Worm (Caenorhabditis elegans) whole organism, late embryonic: Measurements from ENCODE around the gene Y37H2A.18.

Experiments
- C08G9.2 ChIP-seq: sonication (generic microtip); optimal IDR thresholded peaks from 2 replicates; lab custom pipeline; 2016; ENCODE audit warnings: mild to moderate bottlenecking, missing genetic modification characterization, moderate library complexity, missing compliant biosample characterization
- F13H6.1 ChIP-seq: sonication (generic microtip); optimal IDR thresholded peaks from 2 replicates; lab custom pipeline; 2016; ENCODE audit warnings: missing genetic modification characterization, missing compliant biosample characterization
- K02D7.2 ChIP-seq: sonication (generic microtip); optimal IDR thresholded peaks from 2 replicates; lab custom pipeline; 2017; ENCODE audit warnings: mild to moderate bottlenecking, missing genetic modification characterization, missing compliant biosample characterization
- K09A11.1 ChIP-seq: sonication (generic microtip); optimal IDR thresholded peaks from 2 replicates; lab custom pipeline; 2017; ENCODE audit warnings: antibody characterized with exemption, mild to moderate bottlenecking, missing genetic modification characterization, missing compliant biosample characterization; ENCODE audit not compliant: insufficient read depth
- T23F11.4 ChIP-seq: fragments of 200-800 bp; sonication (Bioruptor generic); optimal IDR thresholded peaks from 2 replicates; lab custom pipeline; 2018; ENCODE audit warnings: mild to moderate bottlenecking, missing genetic modification characterization, missing compliant biosample characterization
- Y22D7AL.16 ChIP-seq: sonication (generic microtip); optimal IDR thresholded peaks from 2 replicates; lab custom pipeline; 2016; ENCODE audit warnings: missing genetic modification characterization, missing compliant biosample characterization
- ahr-1 ChIP-seq: sonication (generic microtip); optimal IDR thresholded peaks from 2 replicates; lab custom pipeline; 2016; ENCODE audit warnings: missing genetic modification characterization, missing compliant biosample characterization
- ama-1 ChIP-seq: fragments of 150-350 bp; optimal IDR thresholded peaks from 2 replicates; lab custom pipeline; 2014
- ceh-19 ChIP-seq: fragments of 200-800 bp; sonication (Bioruptor generic); optimal IDR thresholded peaks from 2 replicates; lab custom pipeline; 2018; ENCODE audit warnings: mild to moderate bottlenecking, missing genetic modification characterization, missing compliant biosample characterization
- ceh-22 ChIP-seq: sonication (generic microtip); optimal IDR thresholded peaks from 2 replicates; lab custom pipeline; 2017; ENCODE audit warnings: missing biosample characterization, missing genetic modification characterization
- ceh-24 ChIP-seq: sonication (generic microtip); optimal IDR thresholded peaks from 2 replicates; lab custom pipeline; 2016; ENCODE audit warnings: mild to moderate bottlenecking, missing genetic modification characterization, missing compliant biosample characterization
- ceh-30 ChIP-seq: fragments of 150-350 bp; optimal IDR thresholded peaks from 2 replicates; lab custom pipeline; 2014; ENCODE audit warnings: missing biosample characterization, missing genetic modification characterization
- ceh-31 ChIP-seq: sonication (generic microtip); optimal IDR thresholded peaks from 2 replicates; lab custom pipeline; 2016; ENCODE audit warnings: missing genetic modification characterization, missing compliant biosample characterization
- ceh-9 ChIP-seq: sonication (generic microtip); optimal IDR thresholded peaks from 2 replicates; lab custom pipeline; 2016; ENCODE audit warnings: mild to moderate bottlenecking, missing genetic modification characterization, inconsistent platforms, missing compliant biosample characterization
- dmd-4 ChIP-seq: sonication (generic microtip); optimal IDR thresholded peaks from 2 replicates; lab custom pipeline; 2016; ENCODE audit warnings: borderline replicate concordance, missing genetic modification characterization, missing compliant biosample characterization
- dve-1 ChIP-seq: sonication (generic microtip); optimal IDR thresholded peaks from 2 replicates; lab custom pipeline; 2017; ENCODE audit warnings: antibody characterized with exemption, mild to moderate bottlenecking, missing genetic modification characterization, missing compliant biosample characterization
- eyg-1 ChIP-seq: sonication (generic microtip); optimal IDR thresholded peaks from 2 replicates; lab custom pipeline; 2016; ENCODE audit warnings: missing genotype, missing genetic modification characterization, missing compliant biosample characterization
- fax-1 ChIP-seq: sonication (generic microtip); optimal IDR thresholded peaks from 2 replicates; lab custom pipeline; 2016; ENCODE audit warnings: missing genotype, missing genetic modification characterization, missing compliant biosample characterization
- fkh-6 ChIP-seq: sonication (generic microtip); optimal IDR thresholded peaks from 2 replicates; lab custom pipeline; 2016; ENCODE audit warnings: missing genetic modification characterization, missing compliant biosample characterization
- hlh-13 ChIP-seq: fragments of 200-800 bp; sonication (Bioruptor generic); optimal IDR thresholded peaks from 2 replicates; lab custom pipeline; 2018; ENCODE audit warnings: mild to moderate bottlenecking, missing genetic modification characterization, missing compliant biosample characterization
- hlh-15 ChIP-seq: sonication (generic microtip); optimal IDR thresholded peaks from 2 replicates; lab custom pipeline; 2016; ENCODE audit warnings: missing genetic modification characterization, missing compliant biosample characterization
- hlh-30 ChIP-seq: sonication (generic microtip); optimal IDR thresholded peaks from 2 replicates; lab custom pipeline; 2017; ENCODE audit warnings: antibody characterized with exemption, missing genetic modification characterization, missing compliant biosample characterization; ENCODE audit not compliant: insufficient read depth
- lim-6 ChIP-seq: sonication (generic microtip); optimal IDR thresholded peaks from 2 replicates; lab custom pipeline; 2016; ENCODE audit warnings: missing genetic modification characterization, missing compliant biosample characterization
- lin-11 ChIP-seq: fragments of 200-800 bp; sonication (Bioruptor generic); optimal IDR thresholded peaks from 2 replicates; lab custom pipeline; 2018; ENCODE audit warnings: mild to moderate bottlenecking, missing genetic modification characterization, missing compliant biosample characterization
- mec-3 ChIP-seq: sonication (generic microtip); optimal IDR thresholded peaks from 2 replicates; lab custom pipeline; 2016; ENCODE audit warnings: borderline replicate concordance, missing genetic modification characterization, missing compliant biosample characterization
- nfya-1 ChIP-seq: sonication (generic microtip); optimal IDR thresholded peaks from 2 replicates; lab custom pipeline; 2017; ENCODE audit warnings: missing genetic modification characterization, mild to moderate bottlenecking, missing compliant biosample characterization, antibody characterized with exemption, moderate library complexity
- odd-2 ChIP-seq: sonication (generic microtip); optimal IDR thresholded peaks from 2 replicates; lab custom pipeline; 2017; ENCODE audit warnings: antibody characterized with exemption, mild to moderate bottlenecking, missing genetic modification characterization, missing compliant biosample characterization
- pag-3 ChIP-seq: sonication (generic microtip); optimal IDR thresholded peaks from 2 replicates; lab custom pipeline; 2016; ENCODE audit warnings: missing compliant biosample characterization, missing genetic modification characterization, borderline replicate concordance
- pat-9 ChIP-seq: fragments of 200-800 bp; sonication (Bioruptor generic); optimal IDR thresholded peaks from 2 replicates; lab custom pipeline; 2018; ENCODE audit warnings: mild to moderate bottlenecking, missing genetic modification characterization, moderate library complexity, missing compliant biosample characterization
- pha-2 ChIP-seq: sonication (generic microtip); optimal IDR thresholded peaks from 2 replicates; lab custom pipeline; 2017; ENCODE audit warnings: mild to moderate bottlenecking, missing genetic modification characterization, missing compliant biosample characterization
- pha-4 ChIP-seq: fragments of 150-350 bp; optimal IDR thresholded peaks from 2 replicates; lab custom pipeline; 2018; ENCODE audit warnings: missing biosample characterization, missing genetic modification reagents, missing genetic modification characterization
- pqm-1 ChIP-seq: sonication (generic microtip); optimal IDR thresholded peaks from 2 replicates; lab custom pipeline; 2016; ENCODE audit warnings: missing genetic modification characterization, missing compliant biosample characterization
- pros-1 ChIP-seq: fragments of 150-350 bp; optimal IDR thresholded peaks from 2 replicates; lab custom pipeline; 2014; ENCODE audit warnings: missing biosample characterization, missing genetic modification reagents, missing genetic modification characterization
- ref-2 ChIP-seq: sonication (generic microtip); optimal IDR thresholded peaks from 2 replicates; lab custom pipeline; 2016; ENCODE audit warnings: missing genetic modification characterization, missing compliant biosample characterization
- rnt-1 ChIP-seq: sonication (generic microtip); optimal IDR thresholded peaks from 2 replicates; lab custom pipeline; 2016; ENCODE audit warnings: missing genetic modification characterization, missing compliant biosample characterization
- sdc-2 ChIP-seq: sonication (generic microtip); optimal IDR thresholded peaks from 2 replicates; lab custom pipeline; 2016; ENCODE audit warnings: missing genotype, missing genetic modification characterization, missing compliant biosample characterization
- sox-2 ChIP-seq: fragments of 200-800 bp; sonication (Bioruptor generic); IDR thresholded peaks from 2 replicates; pipeline ENCODE4 v1.3.6; 2022; ENCODE audit warnings: missing genetic modification reagents, missing genetic modification characterization, missing compliant biosample characterization
- sox-4 ChIP-seq: sonication (generic microtip); optimal IDR thresholded peaks from 2 replicates; lab custom pipeline; 2017; ENCODE audit warnings: mild to moderate bottlenecking, missing genetic modification characterization, inconsistent platforms, missing compliant biosample characterization
- syd-9 ChIP-seq: sonication (generic microtip); optimal IDR thresholded peaks from 2 replicates; lab custom pipeline; 2016; ENCODE audit warnings: mild to moderate bottlenecking, missing genetic modification characterization, moderate library complexity, missing compliant biosample characterization
- ttx-3 ChIP-seq: sonication (generic microtip); optimal IDR thresholded peaks from 2 replicates; lab custom pipeline; 2016; ENCODE audit warnings: missing genetic modification reagents, missing genetic modification characterization, missing compliant biosample characterization
- unc-42 ChIP-seq: sonication (generic microtip); optimal IDR thresholded peaks from 2 replicates; lab custom pipeline; 2016; ENCODE audit warnings: missing genotype, missing genetic modification characterization, missing compliant biosample characterization
- ztf-16 ChIP-seq: sonication (generic microtip); optimal IDR thresholded peaks from 2 replicates; lab custom pipeline; 2017; ENCODE audit warnings: missing genetic modification characterization, missing compliant biosample characterization

Y37H2A.18 gene

ce11 chrV:18162568-18162967, 29.5 kb upstream of the Y37H2A.18 start, which contains the start of gene C14A6.12:
Gene C14A6.12 (minus strand): TSS chrV:18162668.
- TF ChIP-seq sdc-2 (tag; lab: Kevin White, UChicago) (no peak), lim-6 (tag; lab: Kevin White, UChicago) (no peak), nfya-1 (tag; lab: Kevin White, UChicago) (no peak), hlh-15 (tag; lab: Kevin White, UChicago) (no peak), F13H6.1 (tag; lab: Kevin White, UChicago) (no peak), ceh-19 (GFP tag; lab: Kevin White, UChicago) (no peak), ceh-24 (no peak), dve-1 (tag; lab: Kevin White, UChicago) (no peak), ztf-16 (tag; lab: Kevin White, UChicago) (no peak), ttx-3 (tag; lab: Kevin White, UChicago) (no peak), sox-4 (tag; lab: Kevin White, UChicago) (no peak), unc-42 (tag; lab: Kevin White, UChicago) (no peak), ceh-22 (tag; lab: Kevin White, UChicago) (no peak), dmd-4 (tag; lab: Kevin White, UChicago) (no peak), C08G9.2 (tag; lab: Kevin White, UChicago) (no peak), eyg-1 (tag; lab: Kevin White, UChicago) (no peak), T23F11.4 (no peak), pha-2 (tag; lab: Kevin White, UChicago) (no peak)

- TF ChIP-seq C08G9.2 (tag; lab: Kevin White, UChicago) (no peak), rnt-1 (no peak), F13H6.1 (tag; lab: Kevin White, UChicago) (no peak), pha-2 (tag; lab: Kevin White, UChicago) (no peak), ceh-31 (tag; lab: Kevin White, UChicago) (no peak), K02D7.2 (tag; lab: Kevin White, UChicago) (no peak), ama-1 (lab: Kevin White, UChicago) (no peak), pqm-1 (tag; lab: Kevin White, UChicago) (no peak), sox-2 (no peak), ref-2 (tag; lab: Kevin White, UChicago) (no peak), syd-9 (tag; lab: Kevin White, UChicago) (no peak), hlh-30 (no peak)
Measured at ce11 chrV:18161228-18161627, 28.2 kb upstream of the Y37H2A.18 start, which contains the start of gene C14A6.13. Gene C14A6.13 (minus strand): TSS chrV:18161328.

- TF ChIP-seq ref-2 (tag; lab: Kevin White, UChicago), result no peak
- no peak for TF ChIP-seq ceh-9
- TF ChIP-seq ceh-22 (tag; lab: Kevin White, UChicago), result no peak
- no peak for TF ChIP-seq fax-1 (tag; lab: Kevin White, UChicago)
- TF ChIP-seq nfya-1 (tag; lab: Kevin White, UChicago), result no peak
- TF ChIP-seq Y22D7AL.16, result no peak
- TF ChIP-seq pqm-1 (tag; lab: Kevin White, UChicago), result no peak
- TF ChIP-seq pros-1 (tag; lab: Kevin White, UChicago), result no peak
- TF ChIP-seq lin-11 (tag; lab: Kevin White, UChicago), result no peak
- TF ChIP-seq hlh-13 (GFP tag; lab: Kevin White, UChicago), result no peak
Measured at ce11 chrV:18158172-18158571, 25.1 kb upstream of the Y37H2A.18 start.

ce11 chrV:18157707-18158106, 24.6 kb upstream of the Y37H2A.18 start, which contains the start of gene clec-48:
Gene clec-48 (plus strand): TSS chrV:18158026.
- TF ChIP-seq pat-9 (tag; lab: Kevin White, UChicago), result no peak
- TF ChIP-seq eyg-1 (tag; lab: Kevin White, UChicago), result no peak
- no peak for TF ChIP-seq hlh-13 (GFP tag; lab: Kevin White, UChicago)
- TF ChIP-seq sox-2, result no peak
- TF ChIP-seq ceh-31 (tag; lab: Kevin White, UChicago), result no peak
- TF ChIP-seq unc-42 (tag; lab: Kevin White, UChicago), result no peak
- no peak for TF ChIP-seq ahr-1
- TF ChIP-seq fkh-6, result no peak
- no peak for TF ChIP-seq ceh-9
- no peak for TF ChIP-seq mec-3 (tag; lab: Kevin White, UChicago)
- TF ChIP-seq ceh-30, result no peak
- no peak for TF ChIP-seq K09A11.1 (tag; lab: Kevin White, UChicago)
- no peak for TF ChIP-seq pha-4 (tag; lab: Kevin White, UChicago)
- no peak for TF ChIP-seq ceh-19 (GFP tag; lab: Kevin White, UChicago)
- no peak for TF ChIP-seq pag-3 (tag; lab: Kevin White, UChicago)
- no peak for TF ChIP-seq pros-1 (tag; lab: Kevin White, UChicago)
- no peak for TF ChIP-seq dve-1 (tag; lab: Kevin White, UChicago)
- TF ChIP-seq odd-2 (tag; lab: Kevin White, UChicago), result no peak
